Worm (Caenorhabditis elegans): ENCODE results near the gene spl-2.

The spl-2 gene

DNA sequence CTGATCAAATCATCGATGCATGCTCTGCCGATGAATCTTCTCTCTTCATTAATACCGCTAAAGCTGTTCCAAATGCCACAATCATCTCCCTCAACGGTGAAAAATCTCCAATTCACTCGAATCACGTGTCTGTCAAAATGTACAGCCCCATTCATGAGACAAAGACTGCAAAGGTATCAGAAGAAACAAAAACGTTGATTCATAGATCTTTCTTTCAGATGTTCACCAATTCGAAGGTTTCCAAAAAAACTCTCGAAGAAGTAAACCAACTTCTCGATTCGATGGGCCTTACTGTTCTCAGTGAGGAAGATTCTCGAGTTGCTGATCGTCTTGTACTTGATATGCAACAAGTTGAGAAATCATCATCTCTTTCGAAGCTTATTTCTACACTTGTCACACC is 50.0 kb downstream of the spl-2 start:
- peak; percentile 18 for TF ChIP-seq ama-1 (optimal IDR thresholded peaks at IDR 0.05)
- TF ChIP-seq lin-14 (GFP tag; optimal IDR thresholded peaks at IDR 0.05), result peak; percentile 14
- TF ChIP-seq lin-35 (GFP tag; optimal IDR thresholded peaks at IDR 0.05), result peak in 1 of 2 experiments; percentile 2
- no peak for TF ChIP-seq nhr-47 (tag; optimal IDR thresholded peaks at IDR 0.05)
- TF ChIP-seq C16A3.4 (tag; optimal IDR thresholded peaks at IDR 0.05), result peak; percentile 1
- TF ChIP-seq efl-1 (optimal IDR thresholded peaks at IDR 0.05), result no peak
- TF ChIP-seq efl-1 (GFP tag; optimal IDR thresholded peaks at IDR 0.05 in 1 of 2), result peak in 1 of 2 experiments; percentile 72
- peak; percentile 15 for TF ChIP-seq nhr-20 (tag; optimal IDR thresholded peaks at IDR 0.05)
- no peak for TF ChIP-seq sox-4 (tag; optimal IDR thresholded peaks at IDR 0.05)
- peak; percentile 59 for TF ChIP-seq nhr-85 (tag)

DNA sequence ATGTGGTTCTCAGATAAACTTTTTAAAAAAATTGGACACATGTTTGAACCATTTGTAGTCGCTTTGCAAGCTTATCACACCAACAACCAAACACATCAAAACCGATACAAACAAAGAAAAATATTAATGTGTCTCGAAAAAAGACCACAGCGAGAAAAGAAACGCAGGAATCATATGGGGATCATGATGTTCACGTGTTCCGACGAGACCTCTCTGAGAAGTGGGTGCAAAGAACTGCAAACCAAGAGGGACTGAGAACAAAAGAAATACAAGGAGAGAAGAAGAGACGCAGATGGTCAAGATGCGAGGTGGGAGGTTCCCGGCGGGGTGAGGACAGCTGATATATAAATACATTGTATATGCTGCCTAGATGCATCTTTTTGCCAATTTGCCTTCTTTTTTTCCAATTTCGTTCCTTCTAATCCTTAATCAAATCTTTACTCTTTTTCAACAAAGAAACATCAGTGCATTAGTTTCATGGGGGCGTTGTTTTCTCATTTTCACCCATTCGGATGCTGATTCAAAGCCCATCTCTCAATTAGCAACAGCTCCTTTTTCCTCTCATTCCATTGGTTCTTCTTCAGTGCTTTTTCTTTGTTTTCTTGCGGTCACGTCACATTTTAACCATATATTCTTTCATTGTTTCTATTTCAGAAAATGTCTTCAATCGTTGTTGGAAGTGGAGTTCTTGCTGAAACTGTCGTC is 50.9 kb downstream of the spl-2 start, which contains the start of gene F21C10.10:
F21C10.10 (plus strand) TSS at position 655 of the 705 bp plus-strand sequence.
- TF ChIP-seq hlh-4 (tag; optimal IDR thresholded peaks at IDR 0.05) (no peak), nhr-12 (tag; optimal IDR thresholded peaks at IDR 0.05) (no peak), nhr-237 (tag; optimal IDR thresholded peaks at IDR 0.05) (no peak), C16A3.4 (tag; optimal IDR thresholded peaks at IDR 0.05) (peak; percentile 75), efl-1 (optimal IDR thresholded peaks at IDR 0.05) (peak; percentile 46 to 51), efl-1 (GFP tag; optimal IDR thresholded peaks at IDR 0.05 in 1 of 2) (peak; percentile 28 to 95), fkh-8 (tag; optimal IDR thresholded peaks at IDR 0.05) (no peak), elt-2 (tag; optimal IDR thresholded peaks at IDR 0.05) (peak; percentile 83), isw-1 (GFP tag; IDR thresholded peaks at IDR 0.05) (no peak), mdl-1 (tag; optimal IDR thresholded peaks at IDR 0.05) (peak in 1 of 2 experiments; percentile 98), pax-3 (tag; optimal IDR thresholded peaks at IDR 0.05) (peak; percentile 16), ama-1 (optimal IDR thresholded peaks at IDR 0.05) (no peak), alr-1 (tag; optimal IDR thresholded peaks at IDR 0.05; ENCODE audit: borderline replicate concordance) (no peak), nhr-77 (tag; optimal IDR thresholded peaks at IDR 0.05) (peak; percentile 36), nhr-20 (tag; optimal IDR thresholded peaks at IDR 0.05) (peak; percentile 97), irx-1 (tag; optimal IDR thresholded peaks at IDR 0.05) (peak; percentile 69), ceh-8 (GFP tag; optimal IDR thresholded peaks at IDR 0.05) (no peak), nhr-71 (tag; optimal IDR thresholded peaks at IDR 0.05) (peak; percentile 94), unc-30 (tag; optimal IDR thresholded peaks at IDR 0.05) (no peak), nhr-84 (tag; optimal IDR thresholded peaks at IDR 0.05) (no peak), nhr-19 (GFP tag; conservative IDR thresholded peaks at IDR 0.05) (peak; percentile 96), efl-3 (GFP tag; optimal IDR thresholded peaks at IDR 0.05) (no peak), sptf-1 (tag; optimal IDR thresholded peaks at IDR 0.05) (no peak), hpl-2 (GFP tag; optimal IDR thresholded peaks at IDR 0.05) (no peak), ztf-4 (tag; optimal IDR thresholded peaks at IDR 0.05) (peak; percentile 65), C04F5.9 (tag; optimal IDR thresholded peaks at IDR 0.05) (peak; percentile 14), ceh-90 (tag; optimal IDR thresholded peaks at IDR 0.05) (no peak), dsc-1 (tag; optimal IDR thresholded peaks at IDR 0.05) (peak; percentile 21), aly-2 (tag; optimal IDR thresholded peaks at IDR 0.05) (no peak), lin-13 (GFP tag; optimal IDR thresholded peaks at IDR 0.05) (peak; percentile 59), F16B12.6 (tag; optimal IDR thresholded peaks at IDR 0.05) (no peak), fos-1 (tag; optimal IDR thresholded peaks at IDR 0.05) (no peak), egl-27 (tag; optimal IDR thresholded peaks at IDR 0.05) (peak; percentile 33 to 39), unc-86 (tag; optimal IDR thresholded peaks at IDR 0.05) (no peak), lin-15B (tag; optimal IDR thresholded peaks at IDR 0.05) (no peak), lin-14 (GFP tag; optimal IDR thresholded peaks at IDR 0.05) (peak; percentile 94), ceh-88 (GFP tag; IDR thresholded peaks at IDR 0.05) (no peak), nhr-76 (tag; optimal IDR thresholded peaks at IDR 0.05) (no peak), nhr-28 (tag; optimal IDR thresholded peaks at IDR 0.05) (no peak), unc-62 (GFP tag; optimal IDR thresholded peaks at IDR 0.05) (no peak), ceh-63 (GFP tag; optimal IDR thresholded peaks at IDR 0.05) (no peak), fkh-10 (GFP tag; optimal IDR thresholded peaks at IDR 0.05) (no peak), hlh-17 (GFP tag; optimal IDR thresholded peaks at IDR 0.05; ENCODE audit: borderline replicate concordance) (no peak), grh-1 (GFP tag; IDR thresholded peaks at IDR 0.05) (peak; percentile 67), zag-1 (tag; optimal IDR thresholded peaks at IDR 0.05) (no peak), C34B4.2 (tag; optimal IDR thresholded peaks at IDR 0.05) (no peak)

Data from whole organism, L1 larva.